Worm (Caenorhabditis elegans) whole organism, midembryonic: ENCODE data around the gene Y38H6C.24.

Experiments
- flt-1 ChIP-seq: fragments of 200-800 bp; sonication (Bioruptor generic); IDR thresholded peaks from 2 replicates; pipeline ENCODE4 v1.3.6; 2022; ENCODE audit warnings: missing genetic modification characterization, missing compliant biosample characterization
- klf-2 ChIP-seq: fragments of 200-800 bp; sonication (Bioruptor generic); conservative IDR thresholded peaks from 2 replicates; pipeline ENCODE4 v1.3.6; 2022; ENCODE audit warnings: missing genetic modification reagents, missing genetic modification characterization, missing compliant biosample characterization
- med-1 ChIP-seq: sonication (generic microtip); optimal IDR thresholded peaks from 2 replicates; lab custom pipeline; 2017; ENCODE audit warnings: missing genetic modification characterization, mild to moderate bottlenecking, missing compliant biosample characterization, antibody characterized with exemption, missing genetic modification reagents; ENCODE audit not compliant: insufficient read depth
- ref-1 ChIP-seq: fragments of 200-800 bp; sonication (Bioruptor generic); conservative IDR thresholded peaks from 2 replicates; pipeline ENCODE4 v1.3.6; 2022; ENCODE audit warnings: missing genetic modification reagents, missing genetic modification characterization, missing compliant biosample characterization
- tab-1 ChIP-seq: fragments of 200-800 bp; sonication (Bioruptor generic); IDR thresholded peaks from 2 replicates; pipeline ENCODE4 v1.3.6; 2022; ENCODE audit warnings: missing genetic modification characterization, missing compliant biosample characterization
- ztf-23 ChIP-seq: fragments of 200-800 bp; sonication (Bioruptor generic); IDR thresholded peaks from 2 replicates; pipeline ENCODE4 v1.3.6; 2022; ENCODE audit warnings: missing genetic modification reagents, missing genetic modification characterization, missing compliant biosample characterization
- ztf-29 ChIP-seq: fragments of 200-800 bp; sonication (Bioruptor generic); IDR thresholded peaks from 2 replicates; pipeline ENCODE4 v1.3.6; 2022; ENCODE audit warnings: missing genetic modification reagents, missing genetic modification characterization, missing compliant biosample characterization

DNA sequence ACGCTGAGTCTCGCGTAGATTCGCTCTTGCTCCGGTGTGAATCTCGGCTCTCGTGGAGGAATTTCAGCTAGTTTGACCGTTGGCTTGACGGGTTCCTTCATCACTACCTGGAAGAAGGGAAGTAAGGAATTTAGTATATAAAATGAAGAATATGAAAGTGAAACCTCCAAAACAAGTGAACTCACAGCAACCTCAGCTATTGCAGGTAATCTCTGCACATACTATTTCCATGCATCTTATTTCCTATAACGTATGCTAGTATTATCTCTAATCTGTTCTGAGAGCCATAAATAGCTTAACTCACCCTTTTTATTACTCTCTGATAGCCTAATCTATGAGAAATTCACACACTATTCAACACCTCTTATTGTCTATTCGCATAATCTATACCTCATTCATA lies 21.2 kb upstream of the Y38H6C.24 start, which contains the start of gene Y38H6C.4:
- TF ChIP-seq flt-1 (GFP tag; lab: Robert Waterston, UW) (no peak), med-1 (GFP tag; lab: Kevin White, UChicago) (no peak), ztf-23 (GFP tag; lab: Robert Waterston, UW) (no peak), ref-1 (GFP tag; lab: Robert Waterston, UW) (no peak), klf-2 (no peak), tab-1 (GFP tag; lab: Robert Waterston, UW) (no peak), ztf-29 (GFP tag; lab: Robert Waterston, UW) (no peak)
